Worm (Caenorhabditis elegans): Measurements from ENCODE around the gene F59B10.6.

F59B10.6 gene

ce11 chrII:10524374-10524773 lies at the start of gene F59B10.6:
Gene F59B10.6, minus strand, starts transcription at chrII:10524474.
- TF ChIP-seq W03F9.2 (tag; optimal IDR thresholded peaks at IDR 0.05) (no peak), dao-5 (tag; optimal IDR thresholded peaks at IDR 0.05) (no peak), him-1 (tag; optimal IDR thresholded peaks at IDR 0.05) (no peak)

DNA sequence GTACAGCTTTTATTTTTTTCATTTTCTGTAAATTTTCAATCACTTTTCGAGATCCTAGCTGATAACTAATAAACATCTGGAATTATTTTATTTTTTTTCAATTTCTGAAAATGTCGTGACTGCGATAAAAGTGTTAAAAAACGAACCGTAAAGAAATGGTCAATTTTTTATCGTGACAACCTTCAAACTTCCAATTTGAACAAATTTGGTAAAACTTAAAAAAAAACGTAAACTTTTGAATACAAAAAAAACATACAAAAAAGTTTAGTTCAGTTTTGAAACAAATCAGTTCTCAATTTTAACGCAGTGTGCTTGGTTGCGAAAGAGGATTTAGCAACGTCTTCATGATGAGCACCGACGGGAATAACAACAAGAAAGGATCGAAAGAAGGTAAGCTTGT lies 47.7 kb upstream of the F59B10.6 start, which contains the start of gene C06A1.3:
Gene C06A1.3 (plus strand): TSS at position 301 of the 400 bp plus-strand sequence.
- TF ChIP-seq W03F9.2 (tag; optimal IDR thresholded peaks at IDR 0.05) (no peak), dao-5 (tag; optimal IDR thresholded peaks at IDR 0.05) (no peak), him-1 (tag; optimal IDR thresholded peaks at IDR 0.05) (no peak)

- no peak for TF ChIP-seq him-1 (tag; optimal IDR thresholded peaks at IDR 0.05)
- TF ChIP-seq W03F9.2 (tag; optimal IDR thresholded peaks at IDR 0.05), result no peak
- TF ChIP-seq dao-5 (tag; optimal IDR thresholded peaks at IDR 0.05), result no peak
Observed at ce11 chrII:10570302-10570701, 46.0 kb upstream of the F59B10.6 start, which contains the start of gene txt-13. Gene txt-13, plus strand, starts transcription at chrII:10570602.

DNA sequence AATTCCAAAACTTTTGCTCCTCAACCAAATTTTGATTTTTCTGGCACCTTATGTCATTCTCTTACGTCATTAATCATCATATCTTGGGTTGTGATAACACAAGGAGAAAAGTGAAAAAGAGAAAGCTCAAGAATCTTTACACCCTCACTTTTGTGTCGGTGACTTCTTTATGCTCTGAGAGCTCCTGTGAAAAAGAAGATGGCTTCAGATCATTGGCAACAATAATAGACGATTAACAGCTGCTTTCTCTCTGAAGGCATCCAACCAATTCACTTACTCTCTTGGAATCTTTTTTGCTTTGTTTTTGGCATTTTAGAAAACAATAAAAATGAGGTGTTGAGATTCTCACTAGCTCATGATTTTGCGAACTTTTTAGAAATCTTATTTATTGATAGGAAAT lies 45.2 kb upstream of the F59B10.6 start:
- TF ChIP-seq W03F9.2 (tag; optimal IDR thresholded peaks at IDR 0.05) (no peak), dao-5 (tag; optimal IDR thresholded peaks at IDR 0.05) (no peak), him-1 (tag; optimal IDR thresholded peaks at IDR 0.05) (no peak)

ce11 chrII:10566458-10566857 lies 42.2 kb upstream of the F59B10.6 start:
- TF ChIP-seq dao-5 (tag; optimal IDR thresholded peaks at IDR 0.05) (no peak), W03F9.2 (tag; optimal IDR thresholded peaks at IDR 0.05) (no peak), him-1 (tag; optimal IDR thresholded peaks at IDR 0.05) (no peak)

DNA sequence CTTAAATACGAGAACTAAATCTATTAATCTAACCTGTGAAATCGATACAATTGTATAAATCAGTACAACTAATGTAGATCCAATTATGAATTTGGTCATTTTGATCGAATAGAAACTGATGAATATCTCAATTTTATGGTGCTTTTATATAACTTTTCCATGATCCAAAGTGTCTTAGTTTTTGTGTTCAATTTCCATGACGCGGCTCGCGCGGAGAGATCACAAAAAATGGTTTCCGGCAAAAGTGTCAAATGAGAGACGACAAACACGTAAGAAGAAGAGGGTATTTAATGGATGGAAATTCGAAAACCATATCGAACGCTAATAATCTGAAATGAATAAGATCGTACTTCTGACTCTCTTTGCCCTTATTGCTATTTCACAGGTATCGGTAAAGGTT lies 40.3 kb upstream of the F59B10.6 start, which contains the start of the genes C06A1.6 and C06A1.7:
Gene C06A1.6 (minus strand): TSS at position 101 of the 400 bp plus-strand sequence.
Gene C06A1.7 (plus strand): TSS at position 314 of the 400 bp plus-strand sequence.
- TF ChIP-seq dao-5 (tag; optimal IDR thresholded peaks at IDR 0.05) (no peak), W03F9.2 (tag; optimal IDR thresholded peaks at IDR 0.05) (no peak), him-1 (tag; optimal IDR thresholded peaks at IDR 0.05) (no peak)

DNA sequence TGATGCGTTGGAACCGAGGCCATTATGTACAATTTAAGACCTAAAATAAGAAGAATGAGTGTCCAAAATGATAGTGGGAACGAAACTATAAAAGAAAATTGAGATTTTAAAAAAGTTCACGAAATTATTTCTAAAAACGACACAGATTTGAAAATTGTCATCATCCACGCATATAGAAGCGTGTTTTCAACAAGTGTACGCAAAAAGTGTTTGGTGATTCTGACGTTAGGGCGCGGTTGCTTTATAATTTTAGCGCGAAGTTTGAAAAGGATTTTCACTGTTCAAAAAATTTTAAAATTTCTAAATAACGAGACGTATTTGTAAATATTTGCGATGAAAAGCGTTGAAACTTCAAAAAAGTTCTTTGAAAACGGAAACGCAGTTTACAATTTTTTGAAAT lies 39.1 kb upstream of the F59B10.6 start, which contains the start of gene cdc-48.1:
Gene cdc-48.1 (minus strand): TSS at position 40 of the 400 bp plus-strand sequence.
- peak; percentile 100 for TF ChIP-seq him-1 (tag; optimal IDR thresholded peaks at IDR 0.05)
- TF ChIP-seq W03F9.2 (tag; optimal IDR thresholded peaks at IDR 0.05), result peak; percentile 99
- peak; percentile 80 for TF ChIP-seq dao-5 (tag; optimal IDR thresholded peaks at IDR 0.05)

- TF ChIP-seq him-1 (tag; optimal IDR thresholded peaks at IDR 0.05), result no peak
- no peak for TF ChIP-seq W03F9.2 (tag; optimal IDR thresholded peaks at IDR 0.05)
- TF ChIP-seq dao-5 (tag; optimal IDR thresholded peaks at IDR 0.05), result no peak
Observed at ce11 chrII:10559671-10560184, 35.5 kb upstream of the F59B10.6 start.

ce11 chrII:10558962-10559415 lies 34.7 kb upstream of the F59B10.6 start:
- TF ChIP-seq dao-5 (tag; optimal IDR thresholded peaks at IDR 0.05) (no peak), W03F9.2 (tag; optimal IDR thresholded peaks at IDR 0.05) (no peak), him-1 (tag; optimal IDR thresholded peaks at IDR 0.05) (no peak)

DNA sequence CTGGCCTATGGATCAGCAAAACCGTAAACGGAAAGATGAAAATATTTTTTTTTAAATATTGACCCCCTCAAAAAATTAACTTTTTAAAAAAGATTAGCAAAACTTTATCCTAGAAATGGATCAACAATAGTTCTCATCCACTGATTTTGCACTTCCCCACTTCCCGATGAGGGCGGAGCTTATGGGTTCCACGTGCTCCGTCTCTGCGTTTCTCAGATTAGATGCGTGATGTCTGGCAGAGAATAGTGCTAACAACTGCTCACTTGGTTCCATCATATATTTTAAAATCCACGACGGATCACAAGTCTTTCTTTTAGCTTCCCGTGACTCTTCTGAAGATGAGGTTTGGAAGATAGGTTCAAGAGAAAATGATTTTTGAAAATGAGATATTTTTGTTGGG lies 34.1 kb upstream of the F59B10.6 start:
- TF ChIP-seq W03F9.2 (tag; optimal IDR thresholded peaks at IDR 0.05), result no peak
- TF ChIP-seq dao-5 (tag; optimal IDR thresholded peaks at IDR 0.05), result no peak
- TF ChIP-seq him-1 (tag; optimal IDR thresholded peaks at IDR 0.05), result no peak

DNA sequence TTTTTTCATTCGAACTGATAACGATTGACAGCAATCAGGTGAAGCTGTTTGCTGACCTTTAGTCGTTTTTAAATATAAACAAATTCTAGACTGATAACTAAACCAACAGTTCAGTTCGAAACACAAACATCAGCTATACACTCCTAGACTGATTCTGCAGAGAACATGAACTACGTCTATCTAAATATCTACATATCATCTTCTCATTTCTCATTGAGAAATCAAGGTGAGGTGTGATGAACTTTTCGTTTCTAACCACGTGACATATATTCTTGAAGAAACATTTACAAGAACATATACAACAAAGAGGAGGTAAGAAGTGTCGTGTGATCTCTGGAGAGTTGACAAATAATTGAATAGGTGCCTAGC lies 32.9 kb upstream of the F59B10.6 start:
- TF ChIP-seq him-1 (tag; optimal IDR thresholded peaks at IDR 0.05) (no peak), W03F9.2 (tag; optimal IDR thresholded peaks at IDR 0.05) (no peak), dao-5 (tag; optimal IDR thresholded peaks at IDR 0.05) (no peak)

ce11 chrII:10556550-10557205 lies 32.4 kb upstream of the F59B10.6 start:
- TF ChIP-seq W03F9.2 (tag; optimal IDR thresholded peaks at IDR 0.05), result no peak
- TF ChIP-seq dao-5 (tag; optimal IDR thresholded peaks at IDR 0.05), result no peak
- TF ChIP-seq him-1 (tag; optimal IDR thresholded peaks at IDR 0.05), result no peak

DNA sequence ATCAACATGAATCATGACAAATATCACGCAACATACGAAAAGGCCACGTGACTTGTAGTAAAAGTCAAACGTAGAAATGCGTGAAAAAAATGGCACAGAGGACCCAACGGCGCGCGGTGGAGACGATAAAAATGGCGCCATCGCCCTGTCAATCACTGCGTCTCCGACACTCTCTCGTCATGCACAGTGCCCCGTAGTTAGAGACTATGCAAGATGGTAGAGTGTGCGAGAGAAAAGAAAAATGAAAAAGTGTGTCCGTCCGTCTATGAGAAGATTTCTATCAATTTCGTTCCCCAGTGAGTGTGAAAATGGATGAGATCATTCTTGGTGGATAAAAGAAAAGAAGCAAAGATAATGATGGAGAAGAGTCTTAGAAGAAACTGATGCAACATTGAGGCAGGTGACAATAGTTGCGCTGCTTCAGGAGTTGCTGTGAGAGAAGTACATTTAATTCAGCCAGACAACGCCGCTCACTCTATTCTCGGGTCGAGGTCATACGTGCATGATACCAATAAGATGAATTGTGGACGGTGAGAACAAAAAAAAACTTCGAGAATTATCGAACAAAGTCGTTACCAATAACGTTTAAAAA lies 31.3 kb upstream of the F59B10.6 start:
- no peak for TF ChIP-seq him-1 (tag; optimal IDR thresholded peaks at IDR 0.05)
- no peak for TF ChIP-seq dao-5 (tag; optimal IDR thresholded peaks at IDR 0.05)
- TF ChIP-seq W03F9.2 (tag; optimal IDR thresholded peaks at IDR 0.05), result no peak

DNA sequence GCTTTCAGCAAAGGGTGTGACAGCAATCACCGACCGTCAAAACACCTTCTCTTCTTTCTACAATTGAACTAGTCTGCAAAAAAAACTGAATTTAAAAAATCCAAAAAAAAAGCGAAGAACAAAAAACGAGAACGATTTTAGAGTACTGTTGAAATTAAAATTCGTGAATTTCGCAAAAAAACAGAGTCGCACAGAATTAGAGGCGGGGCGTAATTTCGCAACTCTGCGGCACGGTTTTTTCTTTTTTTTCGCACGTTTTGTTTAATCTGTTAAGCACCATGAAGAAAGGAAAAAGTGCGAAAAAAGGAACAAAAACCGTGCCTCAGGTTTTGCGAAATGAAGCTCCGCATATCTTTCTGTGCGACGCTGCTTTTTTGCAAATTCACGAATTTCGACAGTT lies 30.7 kb upstream of the F59B10.6 start, which contains the start of gene mnk-1:
Gene mnk-1 (minus strand): TSS at position 73 of the 400 bp plus-strand sequence.
- TF ChIP-seq him-1 (tag; optimal IDR thresholded peaks at IDR 0.05) (no peak), W03F9.2 (tag; optimal IDR thresholded peaks at IDR 0.05) (no peak), dao-5 (tag; optimal IDR thresholded peaks at IDR 0.05) (no peak)
